Fruit fly (Drosophila melanogaster) whole organism, pupa: ENCODE results near the gene MTF-1.

Source experiments
- CG10348 ChIP-seq: fragments of 200-800 bp; sonication (Bioruptor generic); IDR thresholded peaks from 2 replicates; pipeline ENCODE4 v1.3.6; 2022; ENCODE audit warnings: missing biosample characterization, missing genetic modification characterization
- CG12605 ChIP-seq: fragments of 200-800 bp; sonication (Bioruptor generic); IDR thresholded peaks from 2 replicates; pipeline ENCODE4 v1.3.6; 2022; ENCODE audit warnings: missing biosample characterization, missing genetic modification characterization
- CG13204 ChIP-seq: fragments of 200-800 bp; sonication (Bioruptor generic); optimal IDR thresholded peaks from 2 replicates; lab custom pipeline; 2018; ENCODE audit warnings: missing biosample characterization, mild to moderate bottlenecking, missing genetic modification characterization, moderate library complexity
- CG14655 ChIP-seq: fragments of 200-800 bp; sonication (Bioruptor generic); optimal IDR thresholded peaks from 3 replicates; lab custom pipeline; 2017; ENCODE audit warnings: mild to moderate bottlenecking, missing biosample characterization, missing genetic modification reagents, missing genetic modification characterization
- CG15710 ChIP-seq: fragments of 200-800 bp; sonication (Bioruptor generic); optimal IDR thresholded peaks from 2 replicates; lab custom pipeline; 2018; ENCODE audit warnings: missing biosample characterization, mild to moderate bottlenecking, missing genetic modification characterization, moderate library complexity
- CG17806 ChIP-seq: fragments of 200-800 bp; sonication (Bioruptor generic); optimal IDR thresholded peaks from 2 replicates; lab custom pipeline; 2018; ENCODE audit warnings: missing biosample characterization, mild to moderate bottlenecking, missing genetic modification characterization, moderate library complexity
- CG32121 ChIP-seq: fragments of 200-800 bp; sonication (Bioruptor generic); IDR thresholded peaks from 2 replicates; pipeline ENCODE4 v1.3.6; 2022; ENCODE audit warnings: missing biosample characterization, missing genetic modification characterization
- CG34367 ChIP-seq: fragments of 200-800 bp; sonication (Bioruptor generic); optimal IDR thresholded peaks from 2 replicates; lab custom pipeline; 2018; ENCODE audit warnings: missing biosample characterization, mild to moderate bottlenecking, missing genetic modification characterization
- CG4496 ChIP-seq: fragments of 200-800 bp; sonication (Bioruptor generic); IDR thresholded peaks from 3 replicates; pipeline ENCODE4 v1.3.6; 2022; ENCODE audit warnings: missing biosample characterization, missing genetic modification characterization
- CG8159 ChIP-seq: fragments of 200-800 bp; sonication (Bioruptor generic); optimal IDR thresholded peaks from 3 replicates; lab custom pipeline; 2018; ENCODE audit warnings: missing biosample characterization, mild to moderate bottlenecking, missing genetic modification characterization, moderate library complexity
- CG8301 ChIP-seq: fragments of 200-800 bp; sonication (Bioruptor generic); optimal IDR thresholded peaks from 2 replicates; lab custom pipeline; 2018; ENCODE audit warnings: missing biosample characterization, mild to moderate bottlenecking, missing genetic modification characterization
- CG9948 ChIP-seq: fragments of 200-800 bp; sonication (Bioruptor generic); optimal IDR thresholded peaks from 2 replicates; lab custom pipeline; 2018; ENCODE audit warnings: missing biosample characterization, mild to moderate bottlenecking, missing genetic modification characterization, moderate library complexity
- D1 ChIP-seq: fragments of 200-800 bp; sonication (Bioruptor generic); optimal IDR thresholded peaks from 2 replicates; lab custom pipeline; 2018; ENCODE audit warnings: missing biosample characterization, mild to moderate bottlenecking, missing genetic modification characterization, moderate library complexity
- EcR ChIP-seq: fragments of 200-800 bp; sonication (Bioruptor generic); optimal IDR thresholded peaks from 3 replicates; lab custom pipeline; 2019; ENCODE audit warnings: missing biosample characterization, missing genetic modification characterization, mild to moderate bottlenecking, moderate library complexity, missing genetic modification reagents
- Ets98B ChIP-seq: fragments of 200-800 bp; sonication (Bioruptor generic); IDR thresholded peaks from 2 replicates; pipeline ENCODE4 v1.3.6; 2022; ENCODE audit warnings: missing biosample characterization, missing genetic modification characterization
- Pif1A ChIP-seq: fragments of 200-800 bp; sonication (Bioruptor generic); optimal IDR thresholded peaks from 3 replicates; lab custom pipeline; 2016; ENCODE audit warnings: missing biosample characterization, missing genetic modification characterization
- Pif1B ChIP-seq: fragments of 200-800 bp; sonication (Bioruptor generic); optimal IDR thresholded peaks from 3 replicates; lab custom pipeline; 2016; ENCODE audit warnings: missing biosample characterization, missing genetic modification characterization
- Snoo ChIP-seq: fragments of 200-800 bp; sonication (Bioruptor generic); optimal IDR thresholded peaks from 3 replicates; lab custom pipeline; 2017; ENCODE audit warnings: missing biosample characterization, mild to moderate bottlenecking, missing genetic modification characterization, inconsistent platforms
- fd96Ca ChIP-seq: fragments of 200-800 bp; sonication (Bioruptor generic); IDR thresholded peaks from 3 replicates; pipeline ENCODE4 v1.3.6; 2022; ENCODE audit warnings: missing biosample characterization, missing genetic modification characterization
- gl ChIP-seq: fragments of 200-800 bp; sonication (Bioruptor generic); optimal IDR thresholded peaks from 2 replicates; lab custom pipeline; 2018; ENCODE audit warnings: missing biosample characterization, mild to moderate bottlenecking, missing genetic modification characterization
- rn ChIP-seq: fragments of 200-800 bp; sonication (Bioruptor generic); IDR thresholded peaks from 2 replicates; pipeline ENCODE4 v1.3.6; 2022; ENCODE audit warnings: missing biosample characterization, missing genetic modification characterization

The MTF-1 gene

dm6 chr3L:9442625-9443282, 12.6 kb downstream of the MTF-1 start, which contains the start of gene Srg3:
Gene Srg3 (plus strand): TSS chr3L:9443232.
- no peak for TF ChIP-seq CG4496 (GFP tag; lab: Robert Waterston, UW)
- TF ChIP-seq CG34367 (tag; lab: Kevin White, UChicago): no peak
- TF ChIP-seq Snoo: no peak
- no peak for TF ChIP-seq gl (tag; lab: Kevin White, UChicago)
- TF ChIP-seq rn: no peak
- no peak for TF ChIP-seq CG8301 (tag; lab: Kevin White, UChicago)
- TF ChIP-seq CG14655 (GFP tag; lab: Kevin White, UChicago): no peak
- TF ChIP-seq CG32121 (GFP tag; lab: Robert Waterston, UW): no peak
- TF ChIP-seq D1 (tag; lab: Kevin White, UChicago): no peak
- TF ChIP-seq CG15710 (tag; lab: Kevin White, UChicago): no peak
- TF ChIP-seq Pif1A: no peak
- no peak for TF ChIP-seq CG10348 (GFP tag; lab: Robert Waterston, UW)
- TF ChIP-seq CG17806 (tag; lab: Kevin White, UChicago): no peak
- TF ChIP-seq CG13204 (GFP tag; lab: Kevin White, UChicago): no peak
- no peak for TF ChIP-seq CG9948 (tag; lab: Kevin White, UChicago)

DNA sequence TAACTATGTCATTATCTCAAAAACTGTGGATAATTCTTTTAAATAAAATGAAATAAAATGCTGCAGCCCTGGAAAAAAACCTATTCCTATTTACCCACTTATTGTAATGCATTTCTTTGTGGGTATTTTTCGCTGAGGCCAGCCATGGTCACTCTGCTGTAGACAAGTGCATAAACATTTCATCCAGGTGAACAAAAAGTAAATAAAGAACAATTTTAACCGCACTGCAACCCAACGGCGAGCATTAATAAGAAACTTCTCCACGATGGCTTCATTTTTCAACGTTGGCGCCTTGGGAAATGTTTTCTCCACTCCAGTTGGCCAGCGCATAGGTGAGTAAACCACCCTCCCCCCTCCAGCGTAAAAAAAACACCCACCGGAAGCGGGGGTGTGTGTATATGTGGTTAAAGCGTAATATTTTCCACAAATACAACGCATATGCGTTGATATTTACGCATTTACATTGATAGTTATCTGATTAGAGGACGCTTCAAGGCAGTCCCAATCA, 16.7 kb downstream of the MTF-1 start, which contains the start of gene CG3529:
Gene CG3529, plus strand, starts transcription at position 134 of the 508 bp plus-strand sequence.
- TF ChIP-seq Pif1B (GFP tag; lab: Kevin White, UChicago): no peak
- TF ChIP-seq CG14655 (GFP tag; lab: Kevin White, UChicago): no peak
- TF ChIP-seq EcR (GFP tag; lab: Kevin White, UChicago): peak; percentile 29
- TF ChIP-seq CG15710 (tag; lab: Kevin White, UChicago): peak; percentile 33
- TF ChIP-seq D1 (tag; lab: Kevin White, UChicago): no peak
- TF ChIP-seq Snoo: no peak
- 0 out of 2 replicates have a peak, but pooled peaks have one; percentile 22 for TF ChIP-seq CG32121 (GFP tag; lab: Robert Waterston, UW)
- TF ChIP-seq CG8159 (tag; lab: Kevin White, UChicago): no peak
- TF ChIP-seq CG10348 (GFP tag; lab: Robert Waterston, UW): no peak
- no peak for TF ChIP-seq CG4496 (GFP tag; lab: Robert Waterston, UW)
- TF ChIP-seq Ets98B: 0 out of 2 replicates have a peak, but pooled peaks have one; percentile 15
- no peak for TF ChIP-seq CG12605
- no peak for TF ChIP-seq CG8301 (tag; lab: Kevin White, UChicago)
- no peak for TF ChIP-seq gl (tag; lab: Kevin White, UChicago)
- TF ChIP-seq CG13204 (GFP tag; lab: Kevin White, UChicago): no peak
- no peak for TF ChIP-seq rn
- TF ChIP-seq Pif1A: no peak
- TF ChIP-seq CG34367 (tag; lab: Kevin White, UChicago): no peak
- TF ChIP-seq fd96Ca (GFP tag; lab: Robert Waterston, UW): no peak
- no peak for TF ChIP-seq CG17806 (tag; lab: Kevin White, UChicago)
- TF ChIP-seq CG9948 (tag; lab: Kevin White, UChicago): no peak
- TF ChIP-seq, all 21 proteins: peak for 4

- no peak for TF ChIP-seq Snoo
- TF ChIP-seq Pif1B (GFP tag; lab: Kevin White, UChicago): no peak
- TF ChIP-seq CG4496 (GFP tag; lab: Robert Waterston, UW): 0 out of 3 replicates have a peak, but pooled peaks have one; percentile 37
- TF ChIP-seq CG12605: peak; percentile 23; the same call in 1 of the 2 replicates
- 0 out of 3 replicates have a peak, but pooled peaks have one; percentile 27 for TF ChIP-seq fd96Ca (GFP tag; lab: Robert Waterston, UW)
- peak; percentile 5; the same call in 1 of the 2 replicates for TF ChIP-seq Ets98B
- 0 out of 2 replicates have a peak, but pooled peaks have one; percentile 7 for TF ChIP-seq CG32121 (GFP tag; lab: Robert Waterston, UW)
- TF ChIP-seq CG8301 (tag; lab: Kevin White, UChicago): no peak
Observed at dm6 chr3L:9447239-9447777, 17.2 kb downstream of the MTF-1 start.

DNA sequence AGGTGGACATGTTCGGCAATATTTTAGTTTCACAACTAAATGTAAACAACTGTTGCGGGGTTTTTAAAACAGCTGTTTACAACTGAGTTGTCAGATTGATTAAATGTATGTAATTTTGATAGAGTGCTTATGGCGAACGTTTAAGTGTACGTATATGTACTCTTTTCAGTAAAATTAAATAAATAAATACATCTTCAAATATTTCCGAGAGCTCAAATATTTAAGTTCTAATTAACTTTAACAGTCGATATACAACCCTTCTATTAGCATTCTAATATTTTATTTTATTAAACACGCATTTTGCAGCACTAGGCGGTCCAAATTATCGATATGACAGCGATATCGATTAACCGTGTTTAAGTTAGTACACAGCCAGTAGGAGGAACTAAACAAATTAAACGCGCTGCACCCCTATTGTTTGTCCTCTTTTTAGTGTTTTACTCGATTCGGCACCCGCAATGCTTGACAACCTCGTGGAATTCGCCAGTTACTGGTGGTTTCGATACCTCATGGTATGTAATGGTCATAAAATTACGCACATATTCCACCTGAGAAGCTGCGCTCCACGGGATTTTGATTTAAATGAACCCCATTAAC, 21.5 kb downstream of the MTF-1 start, which contains the start of the genes CG3448 and ghi:
Gene CG3448, minus strand, starts transcription at position 51 of the 597 bp plus-strand sequence.
Gene ghi, plus strand, starts transcription at position 355 of the 597 bp plus-strand sequence.
- no peak for TF ChIP-seq D1 (tag; lab: Kevin White, UChicago)
- TF ChIP-seq rn: 0 out of 2 replicates have a peak, but pooled peaks have one; percentile 11
- TF ChIP-seq Pif1A: peak; percentile 62
- peak; percentile 51 for TF ChIP-seq Ets98B
- peak; percentile 44 for TF ChIP-seq CG9948 (tag; lab: Kevin White, UChicago)
- TF ChIP-seq fd96Ca (GFP tag; lab: Robert Waterston, UW): no peak
- no peak for TF ChIP-seq EcR (GFP tag; lab: Kevin White, UChicago)
- TF ChIP-seq CG13204 (GFP tag; lab: Kevin White, UChicago): no peak
- peak; percentile 45 for TF ChIP-seq CG8301 (tag; lab: Kevin White, UChicago)
- TF ChIP-seq CG17806 (tag; lab: Kevin White, UChicago): peak; percentile 52
- TF ChIP-seq Snoo: peak; percentile 46
- TF ChIP-seq CG4496 (GFP tag; lab: Robert Waterston, UW): peak; percentile 68; the same call in 2 of the 3 replicates
- TF ChIP-seq Pif1B (GFP tag; lab: Kevin White, UChicago): peak; percentile 50
- TF ChIP-seq gl (tag; lab: Kevin White, UChicago): peak; percentile 22
- TF ChIP-seq CG32121 (GFP tag; lab: Robert Waterston, UW): peak; percentile 51; the same call in 1 of the 2 replicates
- peak; percentile 20 for TF ChIP-seq CG15710 (tag; lab: Kevin White, UChicago)
- TF ChIP-seq CG12605: no peak
- TF ChIP-seq CG8159 (tag; lab: Kevin White, UChicago): peak; percentile 67
- TF ChIP-seq, all 21 proteins: peak for 13
